Fruit fly (Drosophila melanogaster) whole organism, embryonic: ENCODE results near the gene ClpX.

ENCODE experiments used
- ATbp ChIP-seq: fragments of 200-800 bp; sonication (Bioruptor generic); optimal IDR thresholded peaks from 2 replicates; lab custom pipeline; 2017; ENCODE audit warnings: missing biosample characterization, mild to moderate bottlenecking, missing genetic modification characterization, missing genetic modification reagents
- Awh ChIP-seq: fragments of 200-800 bp; sonication (Bioruptor generic); IDR thresholded peaks from 2 replicates; pipeline ENCODE4, ENCODE4 v1.3.6; 2022; ENCODE audit warnings: missing biosample characterization, missing genetic modification characterization
- CG10267 ChIP-seq: fragments of 200-800 bp; sonication (Bioruptor generic); optimal IDR thresholded peaks from 2 replicates; lab custom pipeline; 2018; ENCODE audit warnings: missing biosample characterization, mild to moderate bottlenecking, missing genetic modification characterization, moderate library complexity
- CG14965 ChIP-seq: fragments of 200-800 bp; sonication (Bioruptor generic); optimal IDR thresholded peaks from 2 replicates; lab custom pipeline; 2016; ENCODE audit warnings: missing biosample characterization, missing genetic modification characterization, borderline replicate concordance
- CG15073 ChIP-seq: fragments of 200-800 bp; sonication (Bioruptor generic); optimal IDR thresholded peaks from 2 replicates; lab custom pipeline; 2016; ENCODE audit warnings: missing biosample characterization, missing genetic modification characterization
- CG15696 ChIP-seq: fragments of 200-800 bp; sonication (Bioruptor generic); optimal IDR thresholded peaks from 2 replicates; lab custom pipeline; 2019; ENCODE audit warnings: missing biosample characterization, mild to moderate bottlenecking, missing genetic modification characterization, moderate library complexity
- CG1603 ChIP-seq: fragments of 200-800 bp; sonication (Bioruptor generic); optimal IDR thresholded peaks from 2 replicates; lab custom pipeline; 2019; ENCODE audit warnings: missing biosample characterization, mild to moderate bottlenecking, missing genetic modification characterization, moderate library complexity
- CG16863 ChIP-seq: fragments of 200-800 bp; sonication (Bioruptor generic); optimal IDR thresholded peaks from 3 replicates; lab custom pipeline; 2016; ENCODE audit warnings: missing biosample characterization, missing genetic modification characterization
- CG17186 ChIP-seq: fragments of 200-800 bp; sonication (Bioruptor generic); optimal IDR thresholded peaks from 3 replicates; lab custom pipeline; 2017; ENCODE audit warnings: missing biosample characterization, missing genetic modification reagents, missing genetic modification characterization
- CG1792 ChIP-seq: fragments of 200-800 bp; sonication (Bioruptor generic); optimal IDR thresholded peaks from 2 replicates; lab custom pipeline; 2016; ENCODE audit warnings: missing biosample characterization, missing genetic modification characterization
- CG2712 ChIP-seq: fragments of 200-800 bp; optimal IDR thresholded peaks from 3 replicates; lab custom pipeline; 2019; ENCODE audit warnings: missing biosample characterization, mild to moderate bottlenecking, missing genetic modification characterization, moderate library complexity
- CG30403 ChIP-seq: fragments of 200-800 bp; sonication (Bioruptor generic); optimal IDR thresholded peaks from 3 replicates; lab custom pipeline; 2016; ENCODE audit warnings: missing biosample characterization, missing genetic modification characterization
- CG4617 ChIP-seq: fragments of 200-800 bp; sonication (Bioruptor generic); optimal IDR thresholded peaks from 3 replicates; lab custom pipeline; 2016; ENCODE audit warnings: missing biosample characterization, missing genetic modification characterization, borderline replicate concordance
- CG4854 ChIP-seq: fragments of 200-800 bp; sonication (Bioruptor generic); optimal IDR thresholded peaks from 2 replicates; lab custom pipeline; 2016; ENCODE audit warnings: missing biosample characterization, missing genetic modification characterization, inconsistent platforms
- CG8089 ChIP-seq: fragments of 200-800 bp; sonication (Bioruptor generic); optimal IDR thresholded peaks from 3 replicates; lab custom pipeline; 2016; ENCODE audit warnings: missing biosample characterization, missing genetic modification characterization
- CG8944 ChIP-seq: fragments of 200-800 bp; sonication (Bioruptor generic); optimal IDR thresholded peaks from 3 replicates; lab custom pipeline; 2016; ENCODE audit warnings: missing biosample characterization, missing genetic modification characterization
- CG9437 ChIP-seq: fragments of 200-800 bp; sonication (Bioruptor generic); optimal IDR thresholded peaks from 2 replicates; lab custom pipeline; 2018; ENCODE audit warnings: missing biosample characterization, mild to moderate bottlenecking, missing genetic modification characterization
- CG9609 ChIP-seq: fragments of 200-800 bp; sonication (Bioruptor generic); optimal IDR thresholded peaks from 3 replicates; lab custom pipeline; 2016; ENCODE audit warnings: missing biosample characterization, missing genetic modification characterization
- D19A ChIP-seq: fragments of 200-800 bp; optimal IDR thresholded peaks from 3 replicates; lab custom pipeline; 2019; ENCODE audit warnings: missing biosample characterization, mild to moderate bottlenecking, missing genetic modification characterization, moderate library complexity
- Dfd ChIP-seq, 2 experiments: fragments of >200 bp; optimal IDR thresholded peaks; 2 replicates each; lab custom pipeline; 2017; ENCODE audit warnings: missing biosample characterization in 2 of 2, missing genetic modification characterization in 2 of 2
- Dip2 ChIP-seq: fragments of 200-800 bp; sonication (Bioruptor generic); IDR thresholded peaks from 2 replicates; pipeline ENCODE4 v1.3.6; 2022; ENCODE audit warnings: missing biosample characterization, missing genetic modification characterization
- Ets65A ChIP-seq: fragments of 200-800 bp; sonication (Bioruptor generic); peaks from one replicate; lab custom pipeline; 2016; ENCODE audit warnings: missing biosample characterization, missing genetic modification characterization
- Hr51 ChIP-seq, 2 experiments: fragments of 200-800 bp; sonication (Bioruptor generic); optimal IDR thresholded peaks; 2 replicates in 1 of 2; 3 replicates in 1 of 2; lab custom pipeline; 2016 to 2018; ENCODE audit warnings: missing biosample characterization in 2 of 2, missing genetic modification characterization in 2 of 2, mild to moderate bottlenecking in 1 of 2, moderate library complexity in 1 of 2
- MTF-1 ChIP-seq: fragments of 200-800 bp; sonication (Bioruptor generic); optimal IDR thresholded peaks from 2 replicates; lab custom pipeline; 2018; ENCODE audit warnings: missing biosample characterization, mild to moderate bottlenecking, missing genetic modification characterization, borderline replicate concordance
- Opbp ChIP-seq: fragments of 200-800 bp; sonication (Bioruptor generic); IDR thresholded peaks from 3 replicates; pipeline ENCODE4 v1.3.6; 2022; ENCODE audit warnings: missing biosample characterization, missing genetic modification characterization; ENCODE audit not compliant: partially characterized antibody
- Rfx ChIP-seq: fragments of 200-800 bp; sonication (Bioruptor generic); IDR thresholded peaks from 2 replicates; pipeline ENCODE4 v1.3.6; 2022; ENCODE audit warnings: missing biosample characterization, missing genetic modification characterization
- Side ChIP-seq: fragments of 200-800 bp; sonication (Bioruptor generic); optimal IDR thresholded peaks from 2 replicates; lab custom pipeline; 2016; ENCODE audit warnings: missing biosample characterization, missing genetic modification characterization
- Spps ChIP-seq: fragments of 200-800 bp; sonication (Bioruptor generic); optimal IDR thresholded peaks from 2 replicates; lab custom pipeline; 2018; ENCODE audit warnings: missing biosample characterization, mild to moderate bottlenecking, missing genetic modification characterization
- Sry-β ChIP-seq: fragments of 200-800 bp; sonication (Bioruptor generic); optimal IDR thresholded peaks from 2 replicates; lab custom pipeline; 2018; ENCODE audit warnings: missing biosample characterization, mild to moderate bottlenecking, missing genetic modification characterization, moderate library complexity
- Xbp1 ChIP-seq: fragments of 200-800 bp; sonication (Bioruptor generic); optimal IDR thresholded peaks from 3 replicates; lab custom pipeline; 2016; ENCODE audit warnings: missing biosample characterization, mild to moderate bottlenecking, missing genetic modification characterization
- YL-1 ChIP-seq: fragments of 200-800 bp; sonication (Bioruptor generic); optimal IDR thresholded peaks from 3 replicates; lab custom pipeline; 2017; ENCODE audit warnings: missing biosample characterization, mild to moderate bottlenecking, missing genetic modification characterization
- amos ChIP-seq: fragments of 200-800 bp; sonication (Bioruptor generic); IDR thresholded peaks from 2 replicates; pipeline ENCODE4 v1.3.6; 2022; ENCODE audit warnings: missing biosample characterization, missing genetic modification characterization; ENCODE audit not compliant: partially characterized antibody
- cas ChIP-seq: fragments of 200-800 bp; sonication (Bioruptor generic); IDR thresholded peaks from 2 replicates; pipeline ENCODE4 v1.3.6; 2022; ENCODE audit warnings: missing biosample characterization, missing genetic modification characterization
- croc ChIP-seq: fragments of 200-800 bp; sonication (Bioruptor generic); conservative IDR thresholded peaks from 3 replicates; pipeline ENCODE4 v1.3.6; 2022; ENCODE audit warnings: missing biosample characterization, missing genetic modification characterization
- esg ChIP-seq: fragments of 200-800 bp; sonication (Bioruptor generic); conservative IDR thresholded peaks from 2 replicates; pipeline ENCODE4 v1.3.6; 2022; ENCODE audit warnings: missing biosample characterization, missing genetic modification characterization
- eyg ChIP-seq: fragments of 200-800 bp; sonication (Bioruptor generic); optimal IDR thresholded peaks from 3 replicates; lab custom pipeline; 2016; ENCODE audit warnings: missing biosample characterization, missing genetic modification characterization
- fu2 ChIP-seq: fragments of 200-800 bp; sonication (Bioruptor generic); optimal IDR thresholded peaks from 2 replicates; lab custom pipeline; 2016; ENCODE audit warnings: missing biosample characterization, missing genetic modification characterization
- hbn ChIP-seq: fragments of 200-800 bp; sonication (Bioruptor generic); IDR thresholded peaks from 2 replicates; pipeline ENCODE4 v1.3.6; 2022; ENCODE audit warnings: missing biosample characterization, missing genetic modification characterization; ENCODE audit not compliant: partially characterized antibody
- lbe ChIP-seq: fragments of 200-800 bp; sonication (Bioruptor generic); optimal IDR thresholded peaks from 2 replicates; lab custom pipeline; 2016; ENCODE audit warnings: missing biosample characterization, mild to moderate bottlenecking, missing genetic modification characterization
- lmd ChIP-seq: fragments of 200-800 bp; sonication (Bioruptor generic); IDR thresholded peaks from 2 replicates; pipeline ENCODE4 v1.3.6; 2022; ENCODE audit warnings: missing biosample characterization, missing genetic modification characterization
- lola ChIP-seq, 3 experiments: fragments of >200 bp in 2 of 3; fragments of 200-800 bp in 1 of 3; sonication (Bioruptor generic) in 1 of 3; optimal IDR thresholded peaks; 2 replicates each; lab custom pipeline; 2017 to 2019; ENCODE audit warnings: missing biosample characterization in 3 of 3, missing genetic modification characterization in 3 of 3, mild to moderate bottlenecking in 1 of 3, moderate library complexity in 1 of 3
- nom ChIP-seq: fragments of 200-800 bp; sonication (Bioruptor generic); optimal IDR thresholded peaks from 2 replicates; lab custom pipeline; 2017; ENCODE audit warnings: missing biosample characterization, missing genetic modification characterization, mild to moderate bottlenecking, moderate library complexity, missing genetic modification reagents
- pfk ChIP-seq: fragments of 200-800 bp; sonication (Bioruptor generic); optimal IDR thresholded peaks from 2 replicates; lab custom pipeline; 2018; ENCODE audit warnings: missing biosample characterization, mild to moderate bottlenecking, missing genetic modification characterization, moderate library complexity
- phol ChIP-seq: fragments of 200-800 bp; sonication (Bioruptor generic); optimal IDR thresholded peaks from 3 replicates; lab custom pipeline; 2018; ENCODE audit warnings: missing biosample characterization, mild to moderate bottlenecking, missing genetic modification characterization, moderate library complexity
- psq ChIP-seq: fragments of 200-800 bp; sonication (Bioruptor generic); optimal IDR thresholded peaks from 2 replicates; lab custom pipeline; 2017; ENCODE audit warnings: missing biosample characterization, missing genetic modification characterization
- sc ChIP-seq, 3 experiments: fragments of >200 bp in 2 of 3; fragments of 200-800 bp in 1 of 3; sonication (Bioruptor generic) in 1 of 3; optimal IDR thresholded peaks; 2 replicates in 2 of 3; 3 replicates in 1 of 3; lab custom pipeline; 2017; ENCODE audit warnings: mild to moderate bottlenecking in 1 of 3, missing biosample characterization in 1 of 3, missing genetic modification characterization in 1 of 3, missing genetic modification reagents in 1 of 3
- slbo ChIP-seq: fragments of 200-800 bp; sonication (Bioruptor generic); IDR thresholded peaks from 2 replicates; pipeline ENCODE4 v1.3.6; 2022; ENCODE audit warnings: missing biosample characterization, missing genetic modification characterization
- vfl ChIP-seq: fragments of 200-800 bp; sonication (Bioruptor generic); optimal IDR thresholded peaks from 2 replicates; lab custom pipeline; 2016; ENCODE audit warnings: missing biosample characterization, missing genetic modification characterization
- wdn ChIP-seq: fragments of 200-800 bp; sonication (Bioruptor generic); IDR thresholded peaks from 2 replicates; pipeline ENCODE4 v1.3.6; 2022; ENCODE audit warnings: missing biosample characterization, missing genetic modification characterization

Gene ClpX

dm6 chr3R:19890340-19890998 lies 13.0 kb downstream of the ClpX start, which contains the start of gene CG4733 (continued):
- TF ChIP-seq CG8944 (GFP tag; lab: Kevin White, UChicago) (no peak), CG14965 (GFP tag; lab: Kevin White, UChicago) (no peak), CG1792 (GFP tag; lab: Kevin White, UChicago) (no peak), lbe (GFP tag; lab: Kevin White, UChicago) (no peak), CG15073 (GFP tag; lab: Kevin White, UChicago) (no peak), CG2712 (tag; lab: Kevin White, UChicago) (no peak), psq (GFP tag; lab: Kevin White, UChicago) (no peak), hbn (no peak), CG8089 (no peak), Side (GFP tag; lab: Kevin White, UChicago) (no peak), pfk (GFP tag; lab: Kevin White, UChicago) (no peak), croc (GFP tag; lab: Robert Waterston, UW) (no peak), nom (no peak), CG9609 (GFP tag; lab: Kevin White, UChicago) (no peak), CG1603 (tag; lab: Kevin White, UChicago) (no peak), Spps (tag; lab: Kevin White, UChicago) (no peak), Dfd (GFP tag; optimal IDR thresholded peaks at IDR 0.05; lab: Kevin White, UChicago) (no peak), phol (no peak), CG4854 (GFP tag; lab: Kevin White, UChicago) (no peak), Xbp1 (no peak), CG9437 (GFP tag; lab: Kevin White, UChicago) (no peak), CG30403 (GFP tag; lab: Kevin White, UChicago) (peak; percentile 31), Awh (GFP tag; lab: Robert Waterston, UW) (no peak), MTF-1 (GFP tag; lab: Kevin White, UChicago) (no peak), CG10267 (no peak), CG16863 (no peak), ATbp (GFP tag; lab: Kevin White, UChicago) (no peak), cas (GFP tag; lab: Robert Waterston, UW) (0 out of 2 replicates have a peak, but pooled peaks have one; percentile 23), Sry-β (GFP tag; lab: Kevin White, UChicago) (peak; percentile 97), Dip2 (GFP tag; lab: Robert Waterston, UW) (no peak), vfl (GFP tag; lab: Kevin White, UChicago) (no peak), CG17186 (GFP tag; lab: Kevin White, UChicago) (no peak), D19A (tag; lab: Kevin White, UChicago) (no peak), Opbp (GFP tag; lab: Robert Waterston, UW) (no peak), esg (GFP tag; lab: Robert Waterston, UW) (no peak), wdn (no peak), lmd (GFP tag; lab: Robert Waterston, UW) (no peak), CG4617 (GFP tag; lab: Kevin White, UChicago) (no peak), slbo (GFP tag; lab: Robert Waterston, UW) (no peak), Ets65A (GFP tag; lab: Kevin White, UChicago) (peak; percentile 67), sc (optimal IDR thresholded peaks at IDR 0.05; lab: Kevin White, UChicago) (no peak), sc (GFP tag; optimal IDR thresholded peaks at IDR 0.05; lab: Kevin White, UChicago) (no peak), lola (GFP tag; optimal IDR thresholded peaks at IDR 0.05; lab: Kevin White, UChicago) (peak in 1 of 3 experiments; percentile 40), Hr51 (GFP tag; optimal IDR thresholded peaks at IDR 0.05; lab: Kevin White, UChicago) (peak in 1 of 2 experiments; percentile 14), Rfx (GFP tag; lab: Robert Waterston, UW) (no peak; the same call in 1 of the 2 replicates), amos (GFP tag; lab: Robert Waterston, UW) (peak; percentile 22; the same call in 1 of the 2 replicates), fu2 (GFP tag; lab: Kevin White, UChicago) (no peak), eyg (GFP tag; lab: Kevin White, UChicago) (no peak), CG15696 (tag; lab: Kevin White, UChicago) (no peak), YL-1 (no peak)
